Fruit fly (Drosophila melanogaster) whole organism, wandering third instar larva: ENCODE data around the gene CG10948.

Experiments
- Abd-B ChIP-seq: fragments of >200 bp; optimal IDR thresholded peaks from 2 replicates; lab custom pipeline; 2017; ENCODE audit warnings: missing biosample characterization, missing genetic modification characterization
- CG32264 ChIP-seq: fragments of 200-800 bp; sonication (Bioruptor generic); optimal IDR thresholded peaks from 2 replicates; lab custom pipeline; 2016; ENCODE audit warnings: missing biosample characterization, missing genetic modification characterization
- CG9705 ChIP-seq: fragments of 200-800 bp; sonication (Bioruptor generic); optimal IDR thresholded peaks from 2 replicates; lab custom pipeline; 2018; ENCODE audit warnings: missing biosample characterization, mild to moderate bottlenecking, missing genetic modification characterization
- CrebA ChIP-seq: fragments of 200-800 bp; sonication (Bioruptor generic); optimal IDR thresholded peaks from 2 replicates; lab custom pipeline; 2016; ENCODE audit warnings: missing biosample characterization, mild to moderate bottlenecking, missing genetic modification characterization, borderline replicate concordance
- Dfd ChIP-seq: fragments of >200 bp; optimal IDR thresholded peaks from 2 replicates; lab custom pipeline; 2017; ENCODE audit warnings: missing biosample characterization, missing genetic modification characterization
- Dif ChIP-seq: fragments of 200-275, 200-300 bp; sonication (Bioruptor generic); optimal IDR thresholded peaks from 2 replicates; lab custom pipeline; 2018; ENCODE audit warnings: missing biosample characterization, missing genetic modification characterization; ENCODE audit not compliant: partially characterized antibody
- GATAd ChIP-seq: sonication (Bioruptor generic); optimal IDR thresholded peaks from 2 replicates; lab custom pipeline; 2016; ENCODE audit warnings: missing biosample characterization, missing genetic modification characterization
- HLH106 ChIP-seq: fragments of 200-800 bp; optimal IDR thresholded peaks from 3 replicates; lab custom pipeline; 2019; ENCODE audit warnings: missing biosample characterization, mild to moderate bottlenecking, missing genetic modification characterization, moderate library complexity
- Hnf4 ChIP-seq: fragments of 200-800 bp; sonication (Bioruptor generic); optimal IDR thresholded peaks from 2 replicates; lab custom pipeline; 2016; ENCODE audit warnings: missing biosample characterization, mild to moderate bottlenecking, missing genetic modification characterization
- Hr78 ChIP-seq: fragments of >200 bp; optimal IDR thresholded peaks from 2 replicates; lab custom pipeline; 2017; ENCODE audit warnings: missing biosample characterization, missing genetic modification characterization
- Hr83 ChIP-seq: fragments of 200-300 bp; sonication (Bioruptor generic); optimal IDR thresholded peaks from 2 replicates; lab custom pipeline; 2016; ENCODE audit warnings: missing biosample characterization, mild to moderate bottlenecking, missing genetic modification characterization, moderate library complexity; ENCODE audit not compliant: poor library complexity, severe bottlenecking
- Jra ChIP-seq: sonication (Bioruptor generic); optimal IDR thresholded peaks from 2 replicates; lab custom pipeline; 2016; ENCODE audit warnings: missing biosample characterization, missing genetic modification characterization
- Mio ChIP-seq: sonication (Bioruptor generic); optimal IDR thresholded peaks from 2 replicates; lab custom pipeline; 2016; ENCODE audit warnings: missing biosample characterization, missing genetic modification characterization
- Myc ChIP-seq: fragments of >200 bp; optimal IDR thresholded peaks from 2 replicates; lab custom pipeline; 2017
- N ChIP-seq: fragments of >200 bp; optimal IDR thresholded peaks from 2 replicates; lab custom pipeline; 2018; ENCODE audit warnings: missing biosample characterization, missing external identifiers, missing genetic modification characterization
- OdsH ChIP-seq: fragments of 200-800 bp; sonication (Bioruptor generic); optimal IDR thresholded peaks from 2 replicates; lab custom pipeline; 2016; ENCODE audit warnings: missing biosample characterization, mild to moderate bottlenecking, missing genetic modification characterization
- Rel ChIP-seq, 2 experiments: fragments of 200-800 bp; sonication (Bioruptor generic) in 1 of 2; optimal IDR thresholded peaks; 2 replicates in 1 of 2; 3 replicates in 1 of 2; lab custom pipeline; 2016 to 2019; ENCODE audit warnings: mild to moderate bottlenecking in 2 of 2, missing biosample characterization in 2 of 2, missing genetic modification characterization in 2 of 2, moderate library complexity in 1 of 2
- Sp1 ChIP-seq: fragments of 200-800 bp; sonication (Bioruptor generic); optimal IDR thresholded peaks from 3 replicates; lab custom pipeline; 2019; ENCODE audit warnings: missing biosample characterization, mild to moderate bottlenecking, missing genetic modification characterization, moderate library complexity
- Vsx2 ChIP-seq: fragments of 200-300, 225-300 bp; sonication (Bioruptor generic); optimal IDR thresholded peaks from 2 replicates; lab custom pipeline; 2018; ENCODE audit warnings: missing biosample characterization, missing genetic modification characterization; ENCODE audit not compliant: partially characterized antibody
- br ChIP-seq: fragments of 200-800 bp; sonication (Bioruptor generic); optimal IDR thresholded peaks from 2 replicates; lab custom pipeline; 2016; ENCODE audit warnings: missing biosample characterization, missing genetic modification characterization
- brk ChIP-seq: fragments of 200-800 bp; sonication (Bioruptor generic); optimal IDR thresholded peaks from 2 replicates; lab custom pipeline; 2016; ENCODE audit warnings: missing biosample characterization, mild to moderate bottlenecking, missing genetic modification characterization
- dmrt93B ChIP-seq: fragments of 200-800 bp; sonication (Bioruptor generic); optimal IDR thresholded peaks from 2 replicates; lab custom pipeline; 2018; ENCODE audit warnings: missing biosample characterization, mild to moderate bottlenecking, missing genetic modification characterization
- dsf ChIP-seq: sonication (Bioruptor generic); optimal IDR thresholded peaks from 2 replicates; lab custom pipeline; 2016; ENCODE audit warnings: missing biosample characterization, missing genetic modification characterization, borderline replicate concordance
- ey ChIP-seq: fragments of 200-800 bp; sonication (Bioruptor generic); optimal IDR thresholded peaks from 2 replicates; lab custom pipeline; 2016; ENCODE audit warnings: missing biosample characterization, missing genetic modification characterization
- foxo ChIP-seq, 2 experiments: fragments of 200-800 bp; sonication (Bioruptor generic); optimal IDR thresholded peaks; 2 replicates in 1 of 2; 3 replicates in 1 of 2; lab custom pipeline; 2016 to 2017; ENCODE audit warnings: missing biosample characterization in 2 of 2, missing genetic modification characterization in 2 of 2
- fru ChIP-seq: fragments of 200-800 bp; sonication (Bioruptor generic); optimal IDR thresholded peaks from 3 replicates; lab custom pipeline; 2016; ENCODE audit warnings: missing biosample characterization, mild to moderate bottlenecking, missing genetic modification characterization
- h ChIP-seq: fragments of 200-800 bp; sonication (Bioruptor generic); optimal IDR thresholded peaks from 3 replicates; lab custom pipeline; 2016; ENCODE audit warnings: missing biosample characterization, mild to moderate bottlenecking, missing genetic modification characterization
- jim ChIP-seq: fragments of 175-275, 200-325 bp; sonication (Bioruptor generic); optimal IDR thresholded peaks from 2 replicates; lab custom pipeline; 2016; ENCODE audit warnings: missing biosample characterization, mild to moderate bottlenecking, missing genetic modification characterization
- lola ChIP-seq: fragments of >200 bp; optimal IDR thresholded peaks from 2 replicates; lab custom pipeline; 2017; ENCODE audit warnings: missing biosample characterization, missing genetic modification characterization
- pan ChIP-seq: fragments of >200 bp; optimal IDR thresholded peaks from 2 replicates; lab custom pipeline; 2017
- psq ChIP-seq: fragments of 200-800 bp; sonication (Bioruptor generic); optimal IDR thresholded peaks from 3 replicates; lab custom pipeline; 2017; ENCODE audit warnings: missing biosample characterization, mild to moderate bottlenecking, missing genetic modification characterization, moderate library complexity
- rgr ChIP-seq: fragments of 200-800 bp; sonication (Bioruptor generic); optimal IDR thresholded peaks from 3 replicates; lab custom pipeline; 2016; ENCODE audit warnings: missing biosample characterization, mild to moderate bottlenecking, missing genetic modification characterization
- sv ChIP-seq: fragments of 200-800 bp; sonication (Bioruptor generic); optimal IDR thresholded peaks from 3 replicates; lab custom pipeline; 2016; ENCODE audit warnings: missing biosample characterization, missing genetic modification characterization
- tai ChIP-seq: sonication (Bioruptor generic); optimal IDR thresholded peaks from 2 replicates; lab custom pipeline; 2016; ENCODE audit warnings: missing biosample characterization, missing genetic modification characterization
- usp ChIP-seq: fragments of >200 bp; optimal IDR thresholded peaks from 2 replicates; lab custom pipeline; 2017; ENCODE audit warnings: missing biosample characterization, missing genetic modification characterization
- woc ChIP-seq: sonication (Bioruptor generic); optimal IDR thresholded peaks from 2 replicates; lab custom pipeline; 2016; ENCODE audit warnings: missing biosample characterization, mild to moderate bottlenecking, missing genetic modification characterization

The CG10948 gene

dm6 chr3L:12861255-12861899, 11.5 kb upstream of the CG10948 start, which contains the start of gene CG32107:
Gene CG32107 (minus strand): TSS chr3L:12861305.
- no peak for TF ChIP-seq Mio (GFP tag; lab: Kevin White, UChicago)
- no peak for TF ChIP-seq Rel (GFP tag; optimal IDR thresholded peaks at IDR 0.05; lab: Kevin White, UChicago)
- TF ChIP-seq Rel (tag; optimal IDR thresholded peaks at IDR 0.05; lab: Kevin White, UChicago), result peak; percentile 98
- TF ChIP-seq GATAd (GFP tag; lab: Kevin White, UChicago), result no peak
- TF ChIP-seq woc (GFP tag; lab: Kevin White, UChicago), result no peak
- TF ChIP-seq Jra (GFP tag; lab: Kevin White, UChicago), result no peak
- TF ChIP-seq lola (GFP tag; lab: Kevin White, UChicago), result no peak
- peak; percentile 3 for TF ChIP-seq Vsx2 (GFP tag; lab: Kevin White, UChicago)
- no peak for TF ChIP-seq Sp1
- peak; percentile 80 for TF ChIP-seq Myc (lab: Kevin White, UChicago)
- no peak for TF ChIP-seq Hr83 (GFP tag; lab: Kevin White, UChicago)
- TF ChIP-seq jim (GFP tag; lab: Kevin White, UChicago), result no peak
- peak; percentile 12 for TF ChIP-seq Dif (GFP tag; lab: Kevin White, UChicago)
- TF ChIP-seq dsf (GFP tag; lab: Kevin White, UChicago), result no peak

dm6 chr3L:12857553-12858122, 7.7 kb upstream of the CG10948 start:
- TF ChIP-seq Hnf4 (GFP tag; lab: Kevin White, UChicago) (no peak), foxo (GFP tag; optimal IDR thresholded peaks at IDR 0.05; lab: Kevin White, UChicago) (no peak), Vsx2 (GFP tag; lab: Kevin White, UChicago) (no peak)

dm6 chr3L:12853423-12853822, 3.5 kb upstream of the CG10948 start, which contains the start of gene Ent3:
Gene Ent3 (plus strand): TSS chr3L:12853646.
- no peak for TF ChIP-seq Myc (lab: Kevin White, UChicago)
- no peak for TF ChIP-seq jim (GFP tag; lab: Kevin White, UChicago)
- no peak for TF ChIP-seq tai (GFP tag; lab: Kevin White, UChicago)
- no peak for TF ChIP-seq lola (GFP tag; lab: Kevin White, UChicago)
- no peak for TF ChIP-seq CG32264 (GFP tag; lab: Kevin White, UChicago)
- TF ChIP-seq rgr (GFP tag; lab: Kevin White, UChicago), result no peak
- no peak for TF ChIP-seq Mio (GFP tag; lab: Kevin White, UChicago)
- TF ChIP-seq Abd-B (GFP tag; lab: Kevin White, UChicago), result no peak

dm6 chr3L:12843056-12843799, 6.7 kb downstream of the CG10948 start, which contains the start of gene nebu:
Gene nebu (minus strand): TSS chr3L:12843106.
- TF ChIP-seq dmrt93B (peak; percentile 97), dsf (GFP tag; lab: Kevin White, UChicago) (peak; percentile 89), foxo (GFP tag; optimal IDR thresholded peaks at IDR 0.05; lab: Kevin White, UChicago) (peak; percentile 96 to 99), Dif (GFP tag; lab: Kevin White, UChicago) (no peak), GATAd (GFP tag; lab: Kevin White, UChicago) (peak; percentile 88), CrebA (GFP tag; lab: Kevin White, UChicago) (peak; percentile 87), CG9705 (GFP tag; lab: Kevin White, UChicago) (peak; percentile 91), brk (peak; percentile 98), OdsH (peak; percentile 99), sv (GFP tag; lab: Kevin White, UChicago) (peak; percentile 98), Hnf4 (GFP tag; lab: Kevin White, UChicago) (peak; percentile 99), tai (GFP tag; lab: Kevin White, UChicago) (peak; percentile 95), N (GFP tag; lab: Kevin White, UChicago) (no peak), Vsx2 (GFP tag; lab: Kevin White, UChicago) (no peak), Rel (GFP tag; optimal IDR thresholded peaks at IDR 0.05; lab: Kevin White, UChicago) (peak; percentile 96), Rel (tag; optimal IDR thresholded peaks at IDR 0.05; lab: Kevin White, UChicago) (peak; percentile 87), fru (GFP tag; lab: Kevin White, UChicago) (peak; percentile 99), jim (GFP tag; lab: Kevin White, UChicago) (peak; percentile 46), HLH106 (tag; lab: Kevin White, UChicago) (peak; percentile 98), br (peak; percentile 99), lola (GFP tag; lab: Kevin White, UChicago) (no peak), usp (no peak), Hr83 (GFP tag; lab: Kevin White, UChicago) (peak; percentile 74), ey (peak; percentile 99), rgr (GFP tag; lab: Kevin White, UChicago) (peak; percentile 99), CG32264 (GFP tag; lab: Kevin White, UChicago) (peak; percentile 98), Abd-B (GFP tag; lab: Kevin White, UChicago) (no peak), h (GFP tag; lab: Kevin White, UChicago) (peak; percentile 99), Hr78 (GFP tag; lab: Kevin White, UChicago) (no peak), Jra (GFP tag; lab: Kevin White, UChicago) (peak; percentile 97), Myc (lab: Kevin White, UChicago) (no peak), Dfd (GFP tag; lab: Kevin White, UChicago) (no peak), Mio (GFP tag; lab: Kevin White, UChicago) (peak; percentile 91), pan (lab: Kevin White, UChicago) (no peak), psq (GFP tag; lab: Kevin White, UChicago) (peak; percentile 97)
